Worm (Caenorhabditis elegans) whole organism, young adult: ENCODE data around the gene col-109.

Source experiments
- B0336.3 ChIP-seq: fragments of 200-800 bp; sonication (Bioruptor generic); IDR thresholded peaks from 2 replicates; pipeline ENCODE4 v1.3.6; 2022; ENCODE audit warnings: missing genetic modification characterization, missing compliant biosample characterization
- F52B5.7 ChIP-seq: sonication (generic microtip); optimal IDR thresholded peaks from 2 replicates; lab custom pipeline; 2016; ENCODE audit warnings: mild to moderate bottlenecking, missing genetic modification characterization, missing compliant biosample characterization
- F57A8.1 ChIP-seq: fragments of 200-800 bp; sonication (Bioruptor generic); optimal IDR thresholded peaks from 2 replicates; lab custom pipeline; 2018; ENCODE audit warnings: mild to moderate bottlenecking, missing genetic modification characterization, moderate library complexity, missing compliant biosample characterization
- K11D2.4 ChIP-seq: fragments of 200-800 bp; sonication (Bioruptor generic); IDR thresholded peaks from 2 replicates; pipeline ENCODE4 v1.3.6; 2022; ENCODE audit warnings: missing genetic modification reagents, missing genetic modification characterization, missing compliant biosample characterization
- Y95B8A.8 ChIP-seq: fragments of 200-800 bp; sonication (Bioruptor generic); IDR thresholded peaks from 2 replicates; pipeline ENCODE4 v1.3.6; 2022; ENCODE audit warnings: missing genetic modification reagents, missing genetic modification characterization, missing compliant biosample characterization
- ZK185.1 ChIP-seq: sonication (generic microtip); optimal IDR thresholded peaks from 2 replicates; lab custom pipeline; 2016; ENCODE audit warnings: mild to moderate bottlenecking, missing genetic modification characterization, missing compliant biosample characterization; ENCODE audit not compliant: poor library complexity, severe bottlenecking
- aptf-2 ChIP-seq: fragments of 200-800 bp; sonication (Bioruptor generic); conservative IDR thresholded peaks from 2 replicates; pipeline ENCODE4 v1.3.6; 2022; ENCODE audit warnings: missing genetic modification reagents, missing genetic modification characterization, missing compliant biosample characterization
- attf-3 ChIP-seq: fragments of 200-800 bp; sonication (Bioruptor generic); conservative IDR thresholded peaks from 2 replicates; pipeline ENCODE4 v1.3.6; 2022; ENCODE audit warnings: missing genetic modification reagents, missing genetic modification characterization, missing compliant biosample characterization
- attf-5 ChIP-seq: fragments of 200-800 bp; sonication (Bioruptor generic); optimal IDR thresholded peaks from 2 replicates; lab custom pipeline; 2018; ENCODE audit warnings: mild to moderate bottlenecking, missing genetic modification characterization, missing compliant biosample characterization
- attf-6 ChIP-seq: fragments of 200-800 bp; sonication (Bioruptor generic); IDR thresholded peaks from 2 replicates; pipeline ENCODE4 v1.3.6; 2022; ENCODE audit warnings: missing genetic modification reagents, missing genetic modification characterization, missing compliant biosample characterization
- ccch-3 ChIP-seq: fragments of 200-800 bp; sonication (Bioruptor generic); optimal IDR thresholded peaks from 2 replicates; lab custom pipeline; 2018; ENCODE audit warnings: mild to moderate bottlenecking, missing genetic modification characterization, missing compliant biosample characterization
- cebp-1 ChIP-seq, 2 experiments: fragments of 200-800 bp in 1 of 2; sonication (Bioruptor generic) in 1 of 2; sonication (generic microtip) in 1 of 2; IDR thresholded peaks in 1 of 2; optimal IDR thresholded peaks in 1 of 2; 2 replicates each; pipeline versions ENCODE4 v1.3.6 to Lab custom; 2017 to 2022; ENCODE audit warnings: missing compliant biosample characterization in 2 of 2, missing genetic modification characterization in 2 of 2, mild to moderate bottlenecking in 1 of 2, missing genetic modification reagents in 1 of 2, moderate library complexity in 1 of 2
- dox-1 ChIP-seq: fragments of 200-800 bp; sonication (Bioruptor generic); IDR thresholded peaks from 2 replicates; pipeline ENCODE4 v1.3.6; 2022; ENCODE audit warnings: missing genetic modification reagents, missing genetic modification characterization, missing compliant biosample characterization
- dpff-1 ChIP-seq: sonication (generic microtip); optimal IDR thresholded peaks from 2 replicates; lab custom pipeline; 2017; ENCODE audit warnings: mild to moderate bottlenecking, missing genetic modification characterization, missing compliant biosample characterization
- egl-18 ChIP-seq: fragments of 200-800 bp; sonication (Bioruptor generic); IDR thresholded peaks from 2 replicates; pipeline ENCODE4 v1.3.6; 2022; ENCODE audit warnings: missing genetic modification reagents, missing genetic modification characterization, missing compliant biosample characterization
- ets-4 ChIP-seq: fragments of 200-800 bp; sonication (Bioruptor generic); optimal IDR thresholded peaks from 2 replicates; lab custom pipeline; 2018; ENCODE audit warnings: mild to moderate bottlenecking, missing genetic modification characterization, missing compliant biosample characterization
- fkh-3 ChIP-seq: sonication (generic microtip); optimal IDR thresholded peaks from 2 replicates; lab custom pipeline; 2016; ENCODE audit warnings: mild to moderate bottlenecking, missing genetic modification characterization, missing compliant biosample characterization
- gei-17 ChIP-seq: fragments of 200-800 bp; sonication (Bioruptor generic); optimal IDR thresholded peaks from 2 replicates; lab custom pipeline; 2018; ENCODE audit warnings: mild to moderate bottlenecking, missing genetic modification characterization, missing compliant biosample characterization
- hmg-1.2 ChIP-seq: fragments of 200-800 bp; sonication (Bioruptor generic); IDR thresholded peaks from 2 replicates; pipeline ENCODE4 v1.3.6; 2022; ENCODE audit warnings: missing genetic modification reagents, missing genetic modification characterization, missing compliant biosample characterization
- let-607 ChIP-seq, 2 experiments: fragments of 200-800 bp in 1 of 2; sonication (Bioruptor generic) in 1 of 2; sonication (generic microtip) in 1 of 2; optimal IDR thresholded peaks; 2 replicates each; lab custom pipeline; 2016 to 2018; ENCODE audit warnings: mild to moderate bottlenecking in 2 of 2, missing compliant biosample characterization in 2 of 2, missing genetic modification characterization in 2 of 2, moderate library complexity in 2 of 2, missing genotype in 1 of 2
- madf-6 ChIP-seq: fragments of 200-800 bp; sonication (Bioruptor generic); IDR thresholded peaks from 2 replicates; pipeline ENCODE4 v1.3.6; 2022; ENCODE audit warnings: missing genetic modification reagents, missing genetic modification characterization, missing compliant biosample characterization
- nhr-120 ChIP-seq: fragments of 200-800 bp; sonication (Bioruptor generic); IDR thresholded peaks from 2 replicates; pipeline ENCODE4 v1.3.6; 2022; ENCODE audit warnings: missing genetic modification characterization, missing compliant biosample characterization
- nhr-179 ChIP-seq: sonication (generic microtip); optimal IDR thresholded peaks from 2 replicates; lab custom pipeline; 2016; ENCODE audit warnings: mild to moderate bottlenecking, missing genetic modification characterization, missing compliant biosample characterization
- nhr-80 ChIP-seq: sonication (generic microtip); optimal IDR thresholded peaks from 2 replicates; lab custom pipeline; 2016; ENCODE audit warnings: missing genetic modification characterization, missing compliant biosample characterization
- nhr-90 ChIP-seq: sonication (generic microtip); optimal IDR thresholded peaks from 2 replicates; lab custom pipeline; 2016; ENCODE audit warnings: missing genotype, mild to moderate bottlenecking, missing genetic modification characterization, missing compliant biosample characterization
- pbrm-1 ChIP-seq: fragments of 200-800 bp; sonication (Bioruptor generic); IDR thresholded peaks from 2 replicates; pipeline ENCODE4 v1.3.6; 2022; ENCODE audit warnings: missing genetic modification reagents, missing genetic modification characterization, missing compliant biosample characterization
- sea-2 ChIP-seq: fragments of 200-800 bp; sonication (Bioruptor generic); IDR thresholded peaks from 2 replicates; pipeline ENCODE4 v1.3.6; 2022; ENCODE audit warnings: missing genetic modification characterization, missing compliant biosample characterization
- unc-130 ChIP-seq: sonication (generic microtip); optimal IDR thresholded peaks from 2 replicates; lab custom pipeline; 2016; ENCODE audit warnings: missing genetic modification reagents, missing genetic modification characterization, missing compliant biosample characterization
- unc-62 ChIP-seq: fragments of 150-350 bp; optimal IDR thresholded peaks from 2 replicates; lab custom pipeline; 2014; ENCODE audit warnings: missing biosample characterization, missing genetic modification reagents, missing genetic modification characterization
- zfh-2 ChIP-seq: fragments of 200-800 bp; sonication (Bioruptor generic); conservative IDR thresholded peaks from 2 replicates; pipeline ENCODE4 v1.3.6; 2022; ENCODE audit warnings: missing genetic modification reagents, missing genetic modification characterization, missing compliant biosample characterization
- ztf-18 ChIP-seq: sonication (generic microtip); optimal IDR thresholded peaks from 2 replicates; lab custom pipeline; 2016; ENCODE audit warnings: missing genotype, mild to moderate bottlenecking, missing genetic modification characterization, missing compliant biosample characterization
- ztf-26 ChIP-seq: sonication (generic microtip); optimal IDR thresholded peaks from 2 replicates; lab custom pipeline; 2017; ENCODE audit warnings: missing genetic modification characterization, missing compliant biosample characterization
- ztf-6 ChIP-seq: fragments of 200-800 bp; sonication (Bioruptor generic); IDR thresholded peaks from 2 replicates; pipeline ENCODE4 v1.3.6; 2022; ENCODE audit warnings: missing genetic modification reagents, missing genetic modification characterization, missing compliant biosample characterization

col-109 gene

DNA sequence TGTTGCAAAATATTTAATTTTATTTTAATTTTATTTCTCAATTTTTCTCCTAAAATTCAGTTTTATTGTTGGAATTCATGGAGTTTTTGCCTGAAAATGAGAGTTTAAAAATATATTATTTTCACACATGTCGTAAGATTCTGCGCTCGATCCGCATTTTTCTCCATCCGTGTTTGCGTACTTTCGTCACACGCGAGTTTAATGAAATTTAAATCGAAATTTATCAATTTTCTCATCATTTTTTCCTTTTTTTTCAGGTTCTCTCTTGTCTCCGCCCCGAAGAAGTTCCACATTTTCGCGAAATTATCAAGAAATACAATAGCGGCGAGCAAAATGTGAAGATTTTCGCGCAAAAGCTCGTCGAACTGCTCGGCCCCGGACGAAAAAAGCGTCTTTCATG lies 26.4 kb upstream of the col-109 start:
- TF ChIP-seq ztf-26 (tag; lab: Kevin White, UChicago), result no peak
- TF ChIP-seq ZK185.1 (tag; lab: Kevin White, UChicago), result no peak
- TF ChIP-seq ztf-18 (tag; lab: Kevin White, UChicago), result no peak
- TF ChIP-seq F57A8.1 (GFP tag; lab: Kevin White, UChicago), result no peak
- TF ChIP-seq nhr-80 (tag; lab: Kevin White, UChicago), result no peak

- TF ChIP-seq nhr-90 (tag; lab: Kevin White, UChicago), result peak; percentile 34
- TF ChIP-seq attf-5, result peak; percentile 26
- TF ChIP-seq zfh-2 (GFP tag; lab: Robert Waterston, UW), result peak; percentile 66
- peak; percentile 47 for TF ChIP-seq ets-4
- TF ChIP-seq hmg-1.2 (GFP tag; lab: Robert Waterston, UW), result peak; percentile 8; the same call in 1 of the 2 replicates
- TF ChIP-seq dox-1 (GFP tag; lab: Robert Waterston, UW), result peak; percentile 53
- TF ChIP-seq cebp-1 (GFP tag; IDR thresholded peaks at IDR 0.05; lab: Robert Waterston, UW), result no peak
- peak; percentile 43 for TF ChIP-seq cebp-1 (tag; optimal IDR thresholded peaks at IDR 0.05; lab: Kevin White, UChicago)
- no peak for TF ChIP-seq F52B5.7 (tag; lab: Kevin White, UChicago)
- peak; percentile 91 for TF ChIP-seq nhr-80 (tag; lab: Kevin White, UChicago)
- no peak for TF ChIP-seq egl-18 (GFP tag; lab: Robert Waterston, UW)
- TF ChIP-seq Y95B8A.8 (GFP tag; lab: Robert Waterston, UW), result no peak
Measured at ce11 chrIV:1845061-1845460, 25.0 kb upstream of the col-109 start.

DNA sequence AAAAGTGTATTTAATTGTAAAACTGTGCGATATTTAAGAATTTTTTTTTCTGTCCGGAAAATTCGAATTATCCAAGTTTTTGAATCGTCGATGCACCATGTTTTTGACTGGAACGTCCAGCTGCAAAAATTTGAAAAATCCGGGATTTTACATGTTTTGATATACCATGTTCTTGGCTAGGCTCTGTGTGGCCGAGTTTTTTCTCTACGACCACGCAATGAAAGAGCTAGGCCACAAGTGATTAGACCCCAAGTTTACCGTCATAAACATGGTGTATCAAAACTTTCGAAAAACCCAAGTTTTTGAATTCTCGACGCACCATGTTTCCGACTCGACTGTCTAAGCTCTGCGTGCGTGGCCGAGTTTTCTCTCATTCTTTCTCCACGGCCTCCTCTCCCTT lies 24.6 kb upstream of the col-109 start:
- TF ChIP-seq madf-6 (GFP tag; lab: Robert Waterston, UW) (no peak), egl-18 (GFP tag; lab: Robert Waterston, UW) (no peak)

DNA sequence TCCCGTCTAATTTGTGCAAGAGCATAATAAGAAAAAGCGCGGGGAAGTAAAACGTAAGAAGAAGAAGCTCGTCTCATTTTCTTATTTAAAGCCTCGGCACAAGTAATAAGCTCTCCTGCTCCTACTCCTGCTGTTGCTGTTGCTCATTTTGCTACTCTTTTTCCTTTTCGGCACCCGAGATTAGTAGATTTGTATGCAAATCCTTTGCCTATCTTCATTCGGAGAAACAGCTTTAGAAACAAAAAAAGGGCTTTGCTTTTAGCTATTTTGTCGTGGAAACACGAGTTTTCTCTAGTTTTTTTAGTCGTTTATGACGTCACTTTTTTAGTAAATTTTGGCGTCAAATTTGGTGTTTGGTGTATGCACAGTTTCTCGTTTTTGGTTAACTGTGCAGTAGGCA lies 23.6 kb upstream of the col-109 start:
- TF ChIP-seq F57A8.1 (GFP tag; lab: Kevin White, UChicago) (no peak), ztf-18 (tag; lab: Kevin White, UChicago) (no peak), nhr-179 (tag; lab: Kevin White, UChicago) (no peak), B0336.3 (GFP tag; lab: Robert Waterston, UW) (no peak), aptf-2 (GFP tag; lab: Robert Waterston, UW) (no peak), pbrm-1 (GFP tag; lab: Robert Waterston, UW) (no peak), dpff-1 (tag; lab: Kevin White, UChicago) (no peak), nhr-120 (GFP tag; lab: Robert Waterston, UW) (no peak), unc-130 (no peak), Y95B8A.8 (GFP tag; lab: Robert Waterston, UW) (no peak), fkh-3 (tag; lab: Kevin White, UChicago) (no peak), attf-6 (no peak), attf-3 (GFP tag; lab: Robert Waterston, UW) (no peak), ztf-6 (no peak), gei-17 (no peak)

DNA sequence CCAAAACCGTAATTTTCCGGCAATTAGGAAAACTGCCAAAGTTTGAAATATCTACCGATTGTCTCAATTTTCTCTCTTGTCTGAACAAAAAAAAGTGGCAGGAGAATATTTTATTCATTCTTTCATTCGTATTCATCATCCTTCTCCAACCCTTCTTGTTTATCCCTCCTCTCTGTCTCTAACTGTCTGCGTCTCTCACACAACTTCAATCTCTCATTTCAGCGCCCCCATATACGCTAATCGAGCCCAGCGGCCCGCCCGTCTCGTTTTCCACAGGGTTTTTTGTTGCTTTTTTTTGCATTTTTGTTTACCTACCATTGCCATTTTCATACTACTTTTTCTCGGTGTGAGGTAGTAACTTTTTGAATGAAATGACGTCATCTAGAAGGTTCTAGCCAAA lies 22.3 kb upstream of the col-109 start:
- TF ChIP-seq let-607 (tag; optimal IDR thresholded peaks at IDR 0.05; lab: Kevin White, UChicago) (no peak), K11D2.4 (GFP tag; lab: Robert Waterston, UW) (no peak), ccch-3 (GFP tag; lab: Kevin White, UChicago) (no peak), sea-2 (GFP tag; lab: Robert Waterston, UW) (no peak), unc-62 (no peak), fkh-3 (tag; lab: Kevin White, UChicago) (no peak), hmg-1.2 (GFP tag; lab: Robert Waterston, UW) (peak; percentile 86), ZK185.1 (tag; lab: Kevin White, UChicago) (no peak)
